Fruit fly (Drosophila melanogaster): ENCODE results near the gene ZC3H3.

Gene ZC3H3

DNA sequence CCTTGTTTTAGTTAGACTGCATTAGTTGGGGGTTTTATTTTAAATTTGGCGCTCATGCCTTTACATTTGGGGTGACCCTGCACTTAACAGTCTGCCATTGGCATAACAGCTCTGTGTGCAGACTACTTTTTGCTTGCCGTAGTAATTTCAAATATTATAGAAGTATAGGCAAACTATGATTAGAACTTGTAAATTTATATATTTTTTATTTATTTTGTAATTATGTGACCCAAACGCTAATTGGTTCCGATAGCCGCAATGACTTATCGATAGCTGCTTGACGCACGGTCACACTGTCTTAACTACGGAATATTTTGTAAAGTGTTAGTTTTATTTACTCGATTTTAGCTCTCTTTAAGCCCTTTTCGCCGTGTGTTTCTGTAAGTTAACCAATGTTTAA lies 35.1 kb upstream of the ZC3H3 start, which contains the start of gene rhea (continued):
- TF ChIP-seq kay (GFP tag; optimal IDR thresholded peaks at IDR 0.05) (no peak), CG17361 (GFP tag; IDR thresholded peaks at IDR 0.05) (no peak; the same call in 2 of the 3 replicates), CG11560 (tag; IDR thresholded peaks at IDR 0.05) (no peak), CG4360 (GFP tag; IDR thresholded peaks at IDR 0.05) (no peak), HHEX (GFP tag; optimal IDR thresholded peaks at IDR 0.05) (no peak), CG1233 (GFP tag; optimal IDR thresholded peaks at IDR 0.05) (no peak), onecut (GFP tag; IDR thresholded peaks at IDR 0.05) (no peak), Bgb (GFP tag; IDR thresholded peaks at IDR 0.05; ENCODE audit: partially characterized antibody) (peak; percentile 83), Med (GFP tag) (peak; percentile 56), B-H1 (GFP tag; IDR thresholded peaks at IDR 0.05) (no peak), danr (GFP tag; IDR thresholded peaks at IDR 0.05) (no peak), gro (GFP tag; optimal IDR thresholded peaks at IDR 0.05) (no peak), D (optimal IDR thresholded peaks at IDR 0.05) (no peak), D (GFP tag; optimal IDR thresholded peaks at IDR 0.05) (no peak), CG8290 (GFP tag; optimal IDR thresholded peaks at IDR 0.05) (no peak), CG8290 (tag; optimal IDR thresholded peaks at IDR 0.05) (no peak), Elba2 (GFP tag; optimal IDR thresholded peaks at IDR 0.05) (no peak), CG11456 (GFP tag; IDR thresholded peaks at IDR 0.05) (no peak), CkIIα-i1 (GFP tag; IDR thresholded peaks at IDR 0.05) (no peak), Drgx (GFP tag; IDR thresholded peaks at IDR 0.05) (no peak), CG6813 (GFP tag; optimal IDR thresholded peaks at IDR 0.05) (no peak), unc-4 (GFP tag; IDR thresholded peaks at IDR 0.05; ENCODE audit: partially characterized antibody) (peak; percentile 87), bowl (GFP tag; IDR thresholded peaks at IDR 0.05) (no peak), fd102C (GFP tag; optimal IDR thresholded peaks at IDR 0.05) (no peak), CG14050 (GFP tag; IDR thresholded peaks at IDR 0.05) (no peak), CG18011 (GFP tag; optimal IDR thresholded peaks at IDR 0.05) (no peak), CG18764 (GFP tag; optimal IDR thresholded peaks at IDR 0.05) (peak; percentile 6), lov (optimal IDR thresholded peaks at IDR 0.05) (no peak), lov (GFP tag; IDR thresholded peaks at IDR 0.05) (no peak), Ets65A (GFP tag) (no peak), CG12155 (GFP tag; optimal IDR thresholded peaks at IDR 0.05) (no peak), Dfd (GFP tag; optimal IDR thresholded peaks at IDR 0.05) (no peak), emc (GFP tag; optimal IDR thresholded peaks at IDR 0.05) (no peak), CG3995 (GFP tag; optimal IDR thresholded peaks at IDR 0.05) (peak; percentile 82), chif (GFP tag; optimal IDR thresholded peaks at IDR 0.05) (no peak), Lhr (GFP tag; optimal IDR thresholded peaks at IDR 0.05) (no peak), bcd (GFP tag; optimal IDR thresholded peaks at IDR 0.05) (no peak), CG32532 (GFP tag; IDR thresholded peaks at IDR 0.05) (0 out of 2 replicates have a peak, but pooled peaks have one; percentile 34), CG7372 (GFP tag; IDR thresholded peaks at IDR 0.05) (no peak), gfzf (GFP tag; optimal IDR thresholded peaks at IDR 0.05) (peak; percentile 49), CG3281 (GFP tag; optimal IDR thresholded peaks at IDR 0.05) (no peak), pan (optimal IDR thresholded peaks at IDR 0.05) (no peak), pan (GFP tag; optimal IDR thresholded peaks at IDR 0.05 in 1 of 2, IDR thresholded peaks at IDR 0.05 in 1 of 2) (no peak), CG11398 (GFP tag; optimal IDR thresholded peaks at IDR 0.05) (no peak), CG30020 (tag; optimal IDR thresholded peaks at IDR 0.05) (peak; percentile 1), CG17385 (GFP tag; optimal IDR thresholded peaks at IDR 0.05) (no peak), sc (optimal IDR thresholded peaks at IDR 0.05) (no peak), sc (GFP tag; optimal IDR thresholded peaks at IDR 0.05) (no peak), CG13624 (GFP tag; optimal IDR thresholded peaks at IDR 0.05) (no peak), Antp (GFP tag; optimal IDR thresholded peaks at IDR 0.05) (no peak), Myb (GFP tag; optimal IDR thresholded peaks at IDR 0.05) (no peak), E2f2 (GFP tag; IDR thresholded peaks at IDR 0.05) (peak; percentile 93), Xbp1 (GFP tag; optimal IDR thresholded peaks at IDR 0.05) (no peak), gem (tag; optimal IDR thresholded peaks at IDR 0.05) (peak; percentile 40)
